Worm (Caenorhabditis elegans) whole organism, midembryonic: ENCODE data around the gene srp-2.

Experiments
- T22C8.4 ChIP-seq: fragments of 200-800 bp; sonication (Bioruptor generic); IDR thresholded peaks from 2 replicates; pipeline ENCODE4 v1.3.6; 2022; ENCODE audit warnings: missing genetic modification characterization, missing compliant biosample characterization
- cog-1 ChIP-seq: sonication (generic microtip); optimal IDR thresholded peaks from 2 replicates; lab custom pipeline; 2016; ENCODE audit warnings: missing genetic modification characterization, missing compliant biosample characterization
- flt-1 ChIP-seq: fragments of 200-800 bp; sonication (Bioruptor generic); IDR thresholded peaks from 2 replicates; pipeline ENCODE4 v1.3.6; 2022; ENCODE audit warnings: missing genetic modification characterization, missing compliant biosample characterization
- klf-2 ChIP-seq: fragments of 200-800 bp; sonication (Bioruptor generic); conservative IDR thresholded peaks from 2 replicates; pipeline ENCODE4 v1.3.6; 2022; ENCODE audit warnings: missing genetic modification reagents, missing genetic modification characterization, missing compliant biosample characterization
- med-1 ChIP-seq: sonication (generic microtip); optimal IDR thresholded peaks from 2 replicates; lab custom pipeline; 2017; ENCODE audit warnings: missing genetic modification characterization, mild to moderate bottlenecking, missing compliant biosample characterization, antibody characterized with exemption, missing genetic modification reagents; ENCODE audit not compliant: insufficient read depth
- ref-1 ChIP-seq: fragments of 200-800 bp; sonication (Bioruptor generic); conservative IDR thresholded peaks from 2 replicates; pipeline ENCODE4 v1.3.6; 2022; ENCODE audit warnings: missing genetic modification reagents, missing genetic modification characterization, missing compliant biosample characterization
- tab-1 ChIP-seq: fragments of 200-800 bp; sonication (Bioruptor generic); IDR thresholded peaks from 2 replicates; pipeline ENCODE4 v1.3.6; 2022; ENCODE audit warnings: missing genetic modification characterization, missing compliant biosample characterization
- ztf-23 ChIP-seq: fragments of 200-800 bp; sonication (Bioruptor generic); IDR thresholded peaks from 2 replicates; pipeline ENCODE4 v1.3.6; 2022; ENCODE audit warnings: missing genetic modification reagents, missing genetic modification characterization, missing compliant biosample characterization
- ztf-29 ChIP-seq: fragments of 200-800 bp; sonication (Bioruptor generic); IDR thresholded peaks from 2 replicates; pipeline ENCODE4 v1.3.6; 2022; ENCODE audit warnings: missing genetic modification reagents, missing genetic modification characterization, missing compliant biosample characterization

- TF ChIP-seq flt-1 (GFP tag; lab: Robert Waterston, UW), result no peak
- TF ChIP-seq klf-2, result no peak
- no peak for TF ChIP-seq tab-1 (GFP tag; lab: Robert Waterston, UW)
- TF ChIP-seq med-1 (GFP tag; lab: Kevin White, UChicago), result no peak
- TF ChIP-seq cog-1 (tag; lab: Kevin White, UChicago), result no peak
- TF ChIP-seq ref-1, result no peak
- no peak for TF ChIP-seq ztf-29 (GFP tag; lab: Robert Waterston, UW)
- TF ChIP-seq T22C8.4 (GFP tag; lab: Robert Waterston, UW), result no peak
- no peak for TF ChIP-seq ztf-23 (GFP tag; lab: Robert Waterston, UW)
Measured at ce11 chrV:752679-753333, 9.6 kb upstream of the srp-2 start, which contains the start of the genes str-262 and srp-1.
